Worm (Caenorhabditis elegans) whole organism, L4 larva: ENCODE results near the gene blos-1.

Source experiments
- D1046.2 ChIP-seq: fragments of 200-800 bp; sonication (Bioruptor generic); IDR thresholded peaks from 2 replicates; pipeline ENCODE4 v1.3.6; 2022; ENCODE audit warnings: missing genetic modification characterization, missing compliant biosample characterization
- F10B5.3 ChIP-seq: sonication (generic microtip); optimal IDR thresholded peaks from 2 replicates; lab custom pipeline; 2016; ENCODE audit warnings: mild to moderate bottlenecking, missing genetic modification characterization, missing compliant biosample characterization
- aly-2 ChIP-seq: sonication (generic microtip); optimal IDR thresholded peaks from 2 replicates; lab custom pipeline; 2018; ENCODE audit warnings: missing biosample characterization, missing genetic modification characterization
- ama-1 ChIP-seq: fragments of 150-350 bp; optimal IDR thresholded peaks from 2 replicates; lab custom pipeline; 2014; ENCODE audit warnings: inconsistent platforms, mixed read lengths
- attf-4 ChIP-seq: sonication (generic microtip); optimal IDR thresholded peaks from 3 replicates; lab custom pipeline; 2017; ENCODE audit warnings: missing biosample characterization, missing genetic modification characterization
- ceh-44 ChIP-seq: fragments of 200-800 bp; sonication (Bioruptor generic); IDR thresholded peaks from 2 replicates; pipeline ENCODE4 v1.3.6; 2022; ENCODE audit warnings: missing genetic modification reagents, missing genetic modification characterization, missing compliant biosample characterization
- cey-2 ChIP-seq: sonication (generic microtip); optimal IDR thresholded peaks from 3 replicates; lab custom pipeline; 2017; ENCODE audit warnings: missing genetic modification characterization, mild to moderate bottlenecking, missing compliant biosample characterization, antibody characterized with exemption, borderline replicate concordance; ENCODE audit not compliant: insufficient read depth
- daf-8 ChIP-seq: fragments of 200-800 bp; sonication (Bioruptor generic); IDR thresholded peaks from 2 replicates; pipeline ENCODE4 v1.3.6; 2022; ENCODE audit warnings: missing genetic modification characterization, missing compliant biosample characterization
- dmd-9 ChIP-seq: fragments of 200-800 bp; sonication (Bioruptor generic); IDR thresholded peaks from 2 replicates; pipeline ENCODE4 v1.3.6; 2022; ENCODE audit warnings: missing genetic modification reagents, missing genetic modification characterization, missing compliant biosample characterization
- dpl-1 ChIP-seq: fragments of 150-350 bp; optimal IDR thresholded peaks from 2 replicates; lab custom pipeline; 2014; ENCODE audit warnings: missing biosample characterization, missing genetic modification reagents, missing genetic modification characterization
- duxl-1 ChIP-seq: sonication (generic microtip); optimal IDR thresholded peaks from 2 replicates; lab custom pipeline; 2016; ENCODE audit warnings: mild to moderate bottlenecking, missing genetic modification characterization, moderate library complexity, missing compliant biosample characterization; ENCODE audit not compliant: poor library complexity
- dve-1 ChIP-seq: sonication (generic microtip); optimal IDR thresholded peaks from 2 replicates; lab custom pipeline; 2017; ENCODE audit warnings: antibody characterized with exemption, mild to moderate bottlenecking, missing genetic modification characterization, missing compliant biosample characterization; ENCODE audit not compliant: insufficient read depth
- egl-43 ChIP-seq: fragments of 200-800 bp; sonication (Bioruptor generic); IDR thresholded peaks from 2 replicates; pipeline ENCODE4 v1.3.6; 2022; ENCODE audit warnings: missing genetic modification reagents, missing genetic modification characterization, missing compliant biosample characterization
- hlh-11 ChIP-seq: fragments of 200-800 bp; sonication (Bioruptor generic); optimal IDR thresholded peaks from 2 replicates; lab custom pipeline; 2018; ENCODE audit warnings: mild to moderate bottlenecking, missing genetic modification characterization, missing compliant biosample characterization
- lim-7 ChIP-seq: fragments of 200-800 bp; sonication (Bioruptor generic); IDR thresholded peaks from 2 replicates; pipeline ENCODE4 v1.3.6; 2022; ENCODE audit warnings: missing genetic modification characterization, missing compliant biosample characterization
- lin-38 ChIP-seq: fragments of 200-800 bp; sonication (Bioruptor generic); IDR thresholded peaks from 2 replicates; pipeline ENCODE4 v1.3.6; 2022; ENCODE audit warnings: missing genetic modification reagents, missing genetic modification characterization, missing compliant biosample characterization
- lir-3 ChIP-seq: sonication (generic microtip); optimal IDR thresholded peaks from 2 replicates; lab custom pipeline; 2016; ENCODE audit warnings: mild to moderate bottlenecking, missing genetic modification characterization, missing compliant biosample characterization
- lsy-2 ChIP-seq, 2 experiments: fragments of 150-350 bp in 1 of 2; sonication (generic microtip) in 1 of 2; optimal IDR thresholded peaks; 2 replicates each; lab custom pipeline; 2014 to 2017; ENCODE audit warnings: missing biosample characterization in 2 of 2, missing genetic modification characterization in 2 of 2
- mdt-29 ChIP-seq: fragments of 200-800 bp; sonication (Bioruptor generic); IDR thresholded peaks from 2 replicates; pipeline ENCODE4 v1.3.6; 2022; ENCODE audit warnings: missing genetic modification reagents, missing genetic modification characterization, missing compliant biosample characterization
- mes-2 ChIP-seq: sonication (generic microtip); optimal IDR thresholded peaks from 2 replicates; lab custom pipeline; 2016; ENCODE audit warnings: missing genotype, mild to moderate bottlenecking, missing genetic modification characterization, missing compliant biosample characterization; ENCODE audit not compliant: poor library complexity, severe bottlenecking
- nhr-102 ChIP-seq: sonication (generic microtip); optimal IDR thresholded peaks from 2 replicates; lab custom pipeline; 2016; ENCODE audit warnings: mild to moderate bottlenecking, missing genetic modification characterization, moderate library complexity, missing compliant biosample characterization
- nhr-42 ChIP-seq: fragments of 200-800 bp; sonication (Bioruptor generic); IDR thresholded peaks from 2 replicates; pipeline ENCODE4 v1.3.6; 2022; ENCODE audit warnings: missing genetic modification characterization, missing compliant biosample characterization
- nhr-48 ChIP-seq: sonication (generic microtip); optimal IDR thresholded peaks from 2 replicates; lab custom pipeline; 2016; ENCODE audit warnings: mild to moderate bottlenecking, missing genetic modification characterization, missing compliant biosample characterization
- nhr-6 ChIP-seq: fragments of 150-350 bp; optimal IDR thresholded peaks from 2 replicates; lab custom pipeline; 2014; ENCODE audit warnings: missing biosample characterization, missing genetic modification characterization
- nhr-76 ChIP-seq: fragments of 150-350 bp; optimal IDR thresholded peaks from 2 replicates; lab custom pipeline; 2014; ENCODE audit warnings: missing biosample characterization, missing genetic modification characterization
- php-3 ChIP-seq: fragments of 200-800 bp; sonication (Bioruptor generic); IDR thresholded peaks from 2 replicates; pipeline ENCODE4 v1.3.6; 2022; ENCODE audit warnings: missing genetic modification reagents, missing genetic modification characterization, missing compliant biosample characterization
- saeg-2 ChIP-seq: fragments of 200-800 bp; sonication (Bioruptor generic); IDR thresholded peaks from 2 replicates; pipeline ENCODE4 v1.3.6; 2022; ENCODE audit warnings: missing genetic modification reagents, missing genetic modification characterization, missing compliant biosample characterization
- set-16 ChIP-seq: fragments of 200-800 bp; sonication (Bioruptor generic); IDR thresholded peaks from 2 replicates; pipeline ENCODE4 v1.3.6; 2022; ENCODE audit warnings: missing genetic modification reagents, missing genetic modification characterization, missing compliant biosample characterization
- tra-1 ChIP-seq: fragments of 200-800 bp; sonication (Bioruptor generic); IDR thresholded peaks from 2 replicates; pipeline ENCODE4 v1.3.6; 2022; ENCODE audit warnings: missing genetic modification reagents, missing genetic modification characterization, missing compliant biosample characterization
- unc-39 ChIP-seq: sonication (generic microtip); optimal IDR thresholded peaks from 2 replicates; lab custom pipeline; 2017; ENCODE audit warnings: missing biosample characterization, missing genetic modification characterization
- unc-62 ChIP-seq, 3 experiments: fragments of 150-350 bp in 1 of 3; sonication (generic microtip); optimal IDR thresholded peaks in 2 of 3; peaks in 1 of 3; 1 replicate in 1 of 3; 2 replicates in 2 of 3; lab custom pipeline; 2014 to 2017; ENCODE audit warnings: missing biosample characterization in 3 of 3, missing genetic modification characterization in 3 of 3, missing genetic modification reagents in 3 of 3, missing genotype in 1 of 3

Gene blos-1

DNA sequence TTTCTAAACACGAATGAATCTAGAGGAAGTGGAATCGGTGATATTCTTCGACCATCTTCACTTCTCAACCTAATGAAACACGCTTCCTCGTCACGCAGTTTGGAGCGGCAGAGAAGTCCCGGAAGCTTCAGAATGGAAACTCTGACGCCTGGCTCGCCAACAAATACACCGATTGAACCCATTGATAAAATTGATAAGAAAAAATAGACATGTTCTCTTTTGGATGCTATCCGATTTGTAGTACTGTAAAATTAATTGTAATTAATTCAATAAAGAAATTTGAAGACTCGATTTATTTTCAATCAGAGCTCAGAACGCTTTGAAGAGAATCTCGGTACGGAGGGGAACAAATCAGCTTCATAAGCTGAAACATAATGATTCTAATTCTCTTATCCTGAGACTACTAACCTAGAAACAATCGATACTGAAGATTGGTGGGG lies 2.8 kb upstream of the blos-1 start (continued):
- peak; percentile 74 for TF ChIP-seq hlh-11 (tag; lab: Kevin White, UChicago)
- TF ChIP-seq unc-62 (GFP tag; optimal IDR thresholded peaks at IDR 0.05 in 1 of 2; lab: Kevin White, UChicago), result no peak
- no peak for TF ChIP-seq unc-62 (tag; optimal IDR thresholded peaks at IDR 0.05; lab: Kevin White, UChicago)
- no peak for TF ChIP-seq nhr-6
- TF ChIP-seq php-3 (GFP tag; lab: Robert Waterston, UW), result 0 out of 2 replicates have a peak, but pooled peaks have one; percentile 63
- 0 out of 2 replicates have a peak, but pooled peaks have one; percentile 32 for TF ChIP-seq lim-7 (GFP tag; lab: Robert Waterston, UW)
- no peak for TF ChIP-seq lir-3 (tag; lab: Kevin White, UChicago)
- no peak for TF ChIP-seq attf-4 (tag; lab: Kevin White, UChicago)
- peak; percentile 79 for TF ChIP-seq egl-43 (GFP tag; lab: Robert Waterston, UW)
- peak; percentile 64 for TF ChIP-seq mdt-29 (GFP tag; lab: Robert Waterston, UW)
- TF ChIP-seq nhr-76 (tag; lab: Kevin White, UChicago), result no peak
- peak; percentile 27; the same call in 1 of the 2 replicates for TF ChIP-seq set-16 (GFP tag; lab: Robert Waterston, UW)
- TF ChIP-seq saeg-2 (GFP tag; lab: Robert Waterston, UW), result 0 out of 2 replicates have a peak, but pooled peaks have one; percentile 43
- TF ChIP-seq F10B5.3 (tag; lab: Kevin White, UChicago), result peak; percentile 33
- TF ChIP-seq lsy-2 (tag; optimal IDR thresholded peaks at IDR 0.05; lab: Kevin White, UChicago), result peak; percentile 5 to 74
- peak; percentile 50 for TF ChIP-seq tra-1 (GFP tag; lab: Robert Waterston, UW)
- no peak for TF ChIP-seq unc-39 (tag; lab: Kevin White, UChicago)
- peak; percentile 65 for TF ChIP-seq nhr-48 (tag; lab: Kevin White, UChicago)
- TF ChIP-seq dmd-9 (GFP tag; lab: Robert Waterston, UW), result peak; percentile 77
- TF ChIP-seq, all 104 proteins: peak for 57

DNA sequence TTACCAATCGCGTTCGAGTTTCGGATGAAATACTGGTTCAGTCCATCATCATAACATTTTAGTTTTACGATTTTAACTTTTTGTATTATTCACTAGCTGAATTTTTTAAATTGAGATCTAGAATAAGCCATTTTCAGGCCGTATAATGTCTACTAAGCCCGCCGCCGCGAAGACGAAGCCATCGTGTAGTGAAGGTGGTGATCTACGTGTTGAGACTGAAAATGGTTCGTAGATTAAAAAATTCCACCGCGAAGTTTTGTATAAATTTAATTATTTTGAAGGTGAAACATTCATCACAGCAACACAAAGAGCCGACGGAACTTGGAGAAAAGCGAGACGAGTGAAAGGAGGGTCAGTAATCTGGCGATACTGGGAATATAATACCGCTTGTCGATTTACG lies 2.0 kb downstream of the blos-1 start, which contains the start of gene T20G5.9:
Gene T20G5.9 (plus strand): TSS at position 138 of the 400 bp plus-strand sequence.
- no peak for TF ChIP-seq dve-1 (tag; lab: Kevin White, UChicago)
- TF ChIP-seq lin-38 (GFP tag; lab: Robert Waterston, UW), result peak; percentile 49
- peak; percentile 3 for TF ChIP-seq duxl-1 (tag; lab: Kevin White, UChicago)
- TF ChIP-seq dpl-1, result no peak
- 0 out of 2 replicates have a peak, but pooled peaks have one; percentile 15 for TF ChIP-seq nhr-42 (GFP tag; lab: Robert Waterston, UW)
- TF ChIP-seq aly-2 (tag; lab: Kevin White, UChicago), result peak; percentile 37
- 0 out of 2 replicates have a peak, but pooled peaks have one; percentile 50 for TF ChIP-seq D1046.2
- no peak for TF ChIP-seq cey-2 (tag; lab: Kevin White, UChicago)
- no peak for TF ChIP-seq lim-7 (GFP tag; lab: Robert Waterston, UW)
- TF ChIP-seq daf-8 (GFP tag; lab: Robert Waterston, UW), result no peak
- TF ChIP-seq nhr-102 (tag; lab: Kevin White, UChicago), result peak; percentile 12
- peak; percentile 18 for TF ChIP-seq mes-2
- TF ChIP-seq ceh-44, result no peak
- TF ChIP-seq ama-1 (lab: Kevin White, UChicago), result peak; percentile 53

DNA sequence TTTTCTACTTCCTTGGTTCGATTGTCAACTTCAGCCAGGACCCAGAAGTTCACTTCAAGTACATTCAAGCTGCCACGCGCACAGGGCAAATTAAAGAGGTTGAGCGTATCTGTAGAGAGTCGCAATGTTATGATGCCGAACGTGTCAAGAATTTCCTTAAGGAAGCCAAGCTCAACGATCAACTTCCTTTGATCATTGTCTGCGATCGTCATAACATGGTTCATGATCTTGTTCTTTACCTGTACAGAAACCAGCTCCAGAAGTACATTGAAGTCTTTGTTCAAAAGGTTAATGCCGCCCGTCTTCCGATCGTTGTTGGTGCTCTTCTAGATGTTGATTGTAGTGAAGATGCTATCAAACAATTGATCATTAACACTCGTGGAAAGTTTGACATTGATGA lies 5.4 kb downstream of the blos-1 start:
- peak in 1 of 2 experiments; percentile 61 for TF ChIP-seq unc-62 (GFP tag; optimal IDR thresholded peaks at IDR 0.05 in 1 of 2; lab: Kevin White, UChicago)
- no peak for TF ChIP-seq unc-62 (tag; optimal IDR thresholded peaks at IDR 0.05; lab: Kevin White, UChicago)
- TF ChIP-seq D1046.2, result no peak
